Fruit fly (Drosophila melanogaster) whole organism, embryonic: ENCODE results near the gene CG34107.
A peak's percentile ranks its signal among the peaks of the same experiment; 100 is the strongest.

Source experiments
- Aef1 ChIP-seq: fragments of 200-800 bp; sonication (Bioruptor generic); IDR thresholded peaks from 3 replicates; pipeline ENCODE4 v1.3.6; 2022; ENCODE audit warnings: missing biosample characterization, missing genetic modification characterization
- Bdp1 ChIP-seq: fragments of 200-800 bp; sonication (Bioruptor generic); optimal IDR thresholded peaks from 3 replicates; lab custom pipeline; 2016; ENCODE audit warnings: missing biosample characterization, missing genetic modification characterization
- CG10366 ChIP-seq: fragments of 200-800 bp; sonication (Bioruptor generic); IDR thresholded peaks from 2 replicates; pipeline ENCODE4 v1.3.6; 2022; ENCODE audit warnings: missing biosample characterization, missing genetic modification characterization
- CG10462 ChIP-seq: fragments of 200-800 bp; sonication (Bioruptor generic); optimal IDR thresholded peaks from 2 replicates; lab custom pipeline; 2016; ENCODE audit warnings: missing biosample characterization, missing genetic modification characterization
- CG12391 ChIP-seq: fragments of 200-800 bp; sonication (Bioruptor generic); optimal IDR thresholded peaks from 3 replicates; lab custom pipeline; 2018; ENCODE audit warnings: missing biosample characterization, mild to moderate bottlenecking, missing genetic modification characterization, moderate library complexity
- CG13296 ChIP-seq: fragments of 200-800 bp; sonication (Bioruptor generic); optimal IDR thresholded peaks from 3 replicates; lab custom pipeline; 2018; ENCODE audit warnings: missing biosample characterization, mild to moderate bottlenecking, missing genetic modification characterization
- CG17802 ChIP-seq: fragments of 200-800 bp; sonication (Bioruptor generic); optimal IDR thresholded peaks from 2 replicates; lab custom pipeline; 2018; ENCODE audit warnings: missing biosample characterization, mild to moderate bottlenecking, missing genetic modification characterization, moderate library complexity
- CG18476 ChIP-seq: fragments of 200-800 bp; sonication (Bioruptor generic); optimal IDR thresholded peaks from 2 replicates; lab custom pipeline; 2016; ENCODE audit warnings: missing biosample characterization, mild to moderate bottlenecking, missing genetic modification characterization
- CG2120 ChIP-seq: fragments of 200-800 bp; sonication (Bioruptor generic); optimal IDR thresholded peaks from 3 replicates; lab custom pipeline; 2016; ENCODE audit warnings: missing biosample characterization, missing genetic modification characterization
- CG2129 ChIP-seq: fragments of 200-800 bp; sonication (Bioruptor generic); IDR thresholded peaks from 2 replicates; pipeline ENCODE4 v1.3.6; 2022; ENCODE audit warnings: missing biosample characterization, missing genetic modification characterization; ENCODE audit not compliant: partially characterized antibody
- CG30431 ChIP-seq: fragments of 200-800 bp; sonication (Bioruptor generic); optimal IDR thresholded peaks from 2 replicates; lab custom pipeline; 2017; ENCODE audit warnings: missing biosample characterization, missing genetic modification characterization
- CG34376 ChIP-seq: fragments of 200-800 bp; sonication (Bioruptor generic); optimal IDR thresholded peaks from 2 replicates; lab custom pipeline; 2018; ENCODE audit warnings: missing biosample characterization, mild to moderate bottlenecking, missing genetic modification characterization
- CG3726 ChIP-seq: fragments of 200-800 bp; sonication (Bioruptor generic); IDR thresholded peaks from 3 replicates; pipeline ENCODE4, ENCODE4 v1.3.6; 2022; ENCODE audit warnings: missing biosample characterization, missing genetic modification characterization
- CG6791 ChIP-seq: fragments of 200-800 bp; sonication (Bioruptor generic); IDR thresholded peaks from 3 replicates; pipeline ENCODE4 v1.3.6; 2022; ENCODE audit warnings: missing biosample characterization, missing genetic modification characterization; ENCODE audit not compliant: partially characterized antibody
- CG8388 ChIP-seq: fragments of 200-800 bp; sonication (Bioruptor generic); optimal IDR thresholded peaks from 2 replicates; lab custom pipeline; 2019; ENCODE audit warnings: missing biosample characterization, mild to moderate bottlenecking, missing genetic modification characterization, moderate library complexity
- CG8478 ChIP-seq: fragments of >200 bp; optimal IDR thresholded peaks from 2 replicates; lab custom pipeline; 2018
- Chrac-16 ChIP-seq: fragments of 200-800 bp; sonication (Bioruptor generic); optimal IDR thresholded peaks from 3 replicates; lab custom pipeline; 2016; ENCODE audit warnings: missing biosample characterization, missing genetic modification characterization
- CkIIα-i1 ChIP-seq: fragments of 200-800 bp; sonication (Bioruptor generic); IDR thresholded peaks from 2 replicates; pipeline ENCODE4 v1.3.6; 2022; ENCODE audit warnings: missing biosample characterization, missing genetic modification characterization
- Dbx ChIP-seq: fragments of 200-800 bp; sonication (Bioruptor generic); IDR thresholded peaks from 3 replicates; pipeline ENCODE4 v1.3.6; 2022; ENCODE audit warnings: missing biosample characterization, missing genetic modification characterization
- E2f1 ChIP-seq: fragments of 200-800 bp; sonication (Bioruptor generic); IDR thresholded peaks from 2 replicates; pipeline ENCODE4 v1.3.6; 2022; ENCODE audit warnings: missing biosample characterization, missing genetic modification characterization
- Ets65A ChIP-seq: fragments of 200-800 bp; sonication (Bioruptor generic); peaks from one replicate; lab custom pipeline; 2016; ENCODE audit warnings: missing biosample characterization, missing genetic modification characterization
- Gsc ChIP-seq: fragments of 200-800 bp; sonication (Bioruptor generic); IDR thresholded peaks from 2 replicates; pipeline ENCODE4 v1.3.6; 2022; ENCODE audit warnings: missing biosample characterization, missing genetic modification characterization
- H2.0 ChIP-seq: fragments of 200-800 bp; sonication (Bioruptor generic); IDR thresholded peaks from 2 replicates; pipeline ENCODE4 v1.3.6; 2022; ENCODE audit warnings: missing biosample characterization, missing genetic modification characterization
- Hand ChIP-seq: fragments of 200-800 bp; sonication (Bioruptor generic); optimal IDR thresholded peaks from 2 replicates; lab custom pipeline; 2017; ENCODE audit warnings: mild to moderate bottlenecking, missing biosample characterization, missing genetic modification reagents, missing genetic modification characterization
- Hr51 ChIP-seq, 2 experiments: fragments of 200-800 bp; sonication (Bioruptor generic); optimal IDR thresholded peaks; 2 replicates in 1 of 2; 3 replicates in 1 of 2; lab custom pipeline; 2016 to 2018; ENCODE audit warnings: missing biosample characterization in 2 of 2, missing genetic modification characterization in 2 of 2, mild to moderate bottlenecking in 1 of 2, moderate library complexity in 1 of 2
- NC2β ChIP-seq: fragments of 200-800 bp; sonication (Bioruptor generic); optimal IDR thresholded peaks from 2 replicates; lab custom pipeline; 2016; ENCODE audit warnings: missing biosample characterization, missing genetic modification characterization
- Pdp1 ChIP-seq, 2 experiments: fragments of 200-800 bp; sonication (Bioruptor generic); optimal IDR thresholded peaks; 3 replicates each; lab custom pipeline; 2016; ENCODE audit warnings: missing biosample characterization in 2 of 2, missing genetic modification characterization in 2 of 2, mild to moderate bottlenecking in 1 of 2, moderate library complexity in 1 of 2
- Poxn ChIP-seq: fragments of 200-800 bp; sonication (Bioruptor generic); IDR thresholded peaks from 2 replicates; pipeline ENCODE4 v1.3.6; 2022; ENCODE audit warnings: missing biosample characterization, missing genetic modification characterization
- Sry-β ChIP-seq: fragments of 200-800 bp; sonication (Bioruptor generic); optimal IDR thresholded peaks from 2 replicates; lab custom pipeline; 2018; ENCODE audit warnings: missing biosample characterization, mild to moderate bottlenecking, missing genetic modification characterization, moderate library complexity
- Usf ChIP-seq: fragments of 200-800 bp; sonication (Bioruptor generic); optimal IDR thresholded peaks from 2 replicates; lab custom pipeline; 2017; ENCODE audit warnings: missing genotype, missing biosample characterization, missing genetic modification characterization
- aop ChIP-seq: fragments of 200-800 bp; sonication (Bioruptor generic); IDR thresholded peaks from 2 replicates; pipeline ENCODE4 v1.3.6; 2022; ENCODE audit warnings: missing biosample characterization, missing genetic modification characterization
- bab2 ChIP-seq: fragments of 200-800 bp; sonication (Bioruptor generic); optimal IDR thresholded peaks from 2 replicates; lab custom pipeline; 2016; ENCODE audit warnings: missing biosample characterization, missing genetic modification characterization
- bcd ChIP-seq: fragments of 200-800 bp; sonication (Bioruptor generic); optimal IDR thresholded peaks from 2 replicates; lab custom pipeline; 2017; ENCODE audit warnings: missing biosample characterization, mild to moderate bottlenecking, missing genetic modification characterization
- emc ChIP-seq: fragments of 200-800 bp; sonication (Bioruptor generic); optimal IDR thresholded peaks from 2 replicates; lab custom pipeline; 2016; ENCODE audit warnings: missing biosample characterization, missing genetic modification characterization
- gfzf ChIP-seq: fragments of 200-800 bp; sonication (Bioruptor generic); optimal IDR thresholded peaks from 2 replicates; lab custom pipeline; 2016; ENCODE audit warnings: missing biosample characterization, mild to moderate bottlenecking, missing genetic modification characterization, moderate library complexity
- gro ChIP-seq: fragments of 200-800 bp; sonication (Bioruptor generic); optimal IDR thresholded peaks from 2 replicates; lab custom pipeline; 2016; ENCODE audit warnings: missing biosample characterization, missing genetic modification characterization
- gsb-n ChIP-seq: fragments of 200-800 bp; sonication (Bioruptor generic); optimal IDR thresholded peaks from 3 replicates; lab custom pipeline; 2018; ENCODE audit warnings: missing biosample characterization, mild to moderate bottlenecking, missing genetic modification characterization
- kni ChIP-seq: fragments of 200-800 bp; sonication (Bioruptor generic); optimal IDR thresholded peaks from 3 replicates; lab custom pipeline; 2017; ENCODE audit warnings: mild to moderate bottlenecking, missing biosample characterization, missing genetic modification reagents, missing genetic modification characterization
- lilli ChIP-seq: fragments of 200-800 bp; sonication (Bioruptor generic); optimal IDR thresholded peaks from 3 replicates; lab custom pipeline; 2016; ENCODE audit warnings: missing biosample characterization, missing genetic modification characterization
- odd ChIP-seq: fragments of 200-800 bp; sonication (Bioruptor generic); optimal IDR thresholded peaks from 2 replicates; lab custom pipeline; 2017; ENCODE audit warnings: missing biosample characterization, mild to moderate bottlenecking, missing genetic modification characterization
- sna ChIP-seq: fragments of 200-800 bp; sonication (Bioruptor generic); IDR thresholded peaks from 2 replicates; pipeline ENCODE4 v1.3.6; 2022; ENCODE audit warnings: missing biosample characterization, missing genetic modification characterization; ENCODE audit not compliant: partially characterized antibody
- tgo ChIP-seq: fragments of 200-800 bp; sonication (Bioruptor generic); IDR thresholded peaks from 3 replicates; pipeline ENCODE4 v1.3.6; 2022; ENCODE audit warnings: missing biosample characterization, missing genetic modification characterization
- unc-4 ChIP-seq: fragments of 200-800 bp; sonication (Bioruptor generic); IDR thresholded peaks from 2 replicates; pipeline ENCODE4 v1.3.6; 2022; ENCODE audit warnings: missing biosample characterization, missing genetic modification characterization; ENCODE audit not compliant: partially characterized antibody
- vvl ChIP-seq: fragments of 200-800 bp; sonication (Bioruptor generic); IDR thresholded peaks from 2 replicates; pipeline ENCODE4 v1.3.6; 2022; ENCODE audit warnings: missing biosample characterization, missing genetic modification characterization

CG34107 gene

DNA sequence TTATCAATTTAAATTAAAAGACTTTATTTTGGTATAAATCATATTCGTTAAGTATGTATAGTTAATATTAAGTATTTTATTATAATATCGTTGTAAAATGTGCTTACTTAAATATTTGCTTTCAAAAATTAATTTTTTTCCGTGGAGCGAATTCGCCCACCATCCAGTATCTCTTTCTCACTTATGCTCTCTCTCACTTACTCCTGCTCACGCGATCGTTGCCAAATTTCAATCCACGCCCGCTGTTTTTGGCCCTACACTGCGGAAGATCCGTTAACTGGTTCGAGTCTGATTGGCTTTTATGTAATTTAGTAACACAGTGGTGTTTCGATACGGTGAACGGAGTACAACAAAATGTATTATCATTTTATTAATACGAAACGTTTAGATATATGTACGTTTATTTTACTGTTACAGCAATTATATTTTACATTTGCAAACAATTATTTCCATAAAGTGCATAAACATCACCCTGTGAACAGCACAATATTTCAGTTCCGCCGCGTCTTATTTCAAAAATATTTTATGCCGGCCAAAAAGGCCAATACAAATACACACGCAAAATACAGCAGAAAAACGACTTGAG, 40.9 kb downstream of the CG34107 start (continued):
- TF ChIP-seq emc (GFP tag; lab: Kevin White, UChicago) (no peak), CG2120 (GFP tag; lab: Kevin White, UChicago) (peak; percentile 83), E2f1 (GFP tag; lab: Robert Waterston, UW) (no peak; the same call in none of the 2 replicates), Dbx (GFP tag; lab: Robert Waterston, UW) (peak; percentile 88), Usf (peak; percentile 29), Sry-β (GFP tag; lab: Kevin White, UChicago) (no peak), CkIIα-i1 (GFP tag; lab: Robert Waterston, UW) (no peak), Poxn (GFP tag; lab: Robert Waterston, UW) (no peak), CG13296 (GFP tag; lab: Kevin White, UChicago) (peak; percentile 62), CG6791 (no peak), Gsc (no peak), CG8388 (GFP tag; lab: Kevin White, UChicago) (peak; percentile 31), gro (GFP tag; lab: Kevin White, UChicago) (peak; percentile 65), tgo (GFP tag; lab: Robert Waterston, UW) (peak; percentile 62; the same call in 2 of the 3 replicates), gsb-n (tag; lab: Kevin White, UChicago) (no peak), Aef1 (peak; percentile 60), Chrac-16 (GFP tag; lab: Kevin White, UChicago) (peak; percentile 34), CG10366 (GFP tag; lab: Robert Waterston, UW) (peak; percentile 45), CG18476 (GFP tag; lab: Kevin White, UChicago) (peak; percentile 2), aop (GFP tag; lab: Robert Waterston, UW) (no peak), CG8478 (lab: Kevin White, UChicago) (no peak), kni (GFP tag; lab: Kevin White, UChicago) (no peak), Pdp1 (GFP tag; optimal IDR thresholded peaks at IDR 0.05; lab: Kevin White, UChicago) (peak; percentile 41 to 84), vvl (GFP tag; lab: Robert Waterston, UW) (peak; percentile 58), Ets65A (GFP tag; lab: Kevin White, UChicago) (peak; percentile 73), bab2 (GFP tag; lab: Kevin White, UChicago) (peak; percentile 18), lilli (peak; percentile 64), CG2129 (GFP tag; lab: Robert Waterston, UW) (no peak), CG34376 (no peak), CG12391 (peak; percentile 54), gfzf (no peak), sna (GFP tag; lab: Robert Waterston, UW) (no peak), H2.0 (GFP tag; lab: Robert Waterston, UW) (peak; percentile 46), unc-4 (GFP tag; lab: Robert Waterston, UW) (no peak), CG10462 (peak; percentile 27), odd (GFP tag; lab: Kevin White, UChicago) (no peak), Hr51 (GFP tag; optimal IDR thresholded peaks at IDR 0.05; lab: Kevin White, UChicago) (peak in 1 of 2 experiments; percentile 61), Hand (GFP tag; lab: Kevin White, UChicago) (peak; percentile 31), NC2β (no peak), Bdp1 (GFP tag; lab: Kevin White, UChicago) (no peak), CG3726 (GFP tag; lab: Robert Waterston, UW) (no peak), bcd (peak; percentile 65), CG17802 (tag; lab: Kevin White, UChicago) (no peak), CG30431 (GFP tag; lab: Kevin White, UChicago) (no peak)
